Worm (Caenorhabditis elegans) whole organism, early embryonic: ENCODE measurements around the gene M88.4.

ENCODE experiments used
- B0310.2 ChIP-seq: sonication (generic microtip); optimal IDR thresholded peaks from 2 replicates; lab custom pipeline; 2016; ENCODE audit warnings: mild to moderate bottlenecking, missing genetic modification characterization, missing compliant biosample characterization
- aly-1 ChIP-seq: sonication (generic microtip); optimal IDR thresholded peaks from 2 replicates; lab custom pipeline; 2016; ENCODE audit warnings: missing genetic modification characterization, missing compliant biosample characterization
- ama-1 ChIP-seq: fragments of 150-350 bp; optimal IDR thresholded peaks from 2 replicates; lab custom pipeline; 2014
- ets-7 ChIP-seq: sonication (generic microtip); optimal IDR thresholded peaks from 2 replicates; lab custom pipeline; 2016; ENCODE audit warnings: missing genotype, missing genetic modification characterization, missing compliant biosample characterization
- flt-1 ChIP-seq: fragments of 200-800 bp; sonication (Bioruptor generic); IDR thresholded peaks from 2 replicates; pipeline ENCODE4 v1.3.6; 2022; ENCODE audit warnings: missing genetic modification characterization, missing compliant biosample characterization
- hmbx-1 ChIP-seq: sonication (generic microtip); optimal IDR thresholded peaks from 2 replicates; lab custom pipeline; 2016; ENCODE audit warnings: mild to moderate bottlenecking, missing genetic modification characterization, missing compliant biosample characterization
- hmg-4 ChIP-seq: fragments of 200-800 bp; sonication (Bioruptor generic); optimal IDR thresholded peaks from 2 replicates; lab custom pipeline; 2018; ENCODE audit warnings: mild to moderate bottlenecking, missing genetic modification characterization, missing compliant biosample characterization
- pes-1 ChIP-seq: fragments of 200-800 bp; sonication (Bioruptor generic); IDR thresholded peaks from 2 replicates; pipeline ENCODE4 v1.3.6; 2022; ENCODE audit warnings: missing genetic modification reagents, missing genetic modification characterization, missing compliant biosample characterization
- tbx-11 ChIP-seq: fragments of 200-800 bp; sonication (Bioruptor generic); IDR thresholded peaks from 2 replicates; pipeline ENCODE4 v1.3.6; 2022; ENCODE audit warnings: missing genetic modification characterization, missing compliant biosample characterization
- tbx-37 ChIP-seq: fragments of 200-800 bp; sonication (Bioruptor generic); conservative IDR thresholded peaks from 2 replicates; pipeline ENCODE4 v1.3.6; 2022; ENCODE audit warnings: missing genetic modification reagents, missing genetic modification characterization, missing compliant biosample characterization
- tra-4 ChIP-seq: sonication (generic microtip); optimal IDR thresholded peaks from 2 replicates; lab custom pipeline; 2017; ENCODE audit warnings: missing genetic modification characterization, missing compliant biosample characterization

DNA sequence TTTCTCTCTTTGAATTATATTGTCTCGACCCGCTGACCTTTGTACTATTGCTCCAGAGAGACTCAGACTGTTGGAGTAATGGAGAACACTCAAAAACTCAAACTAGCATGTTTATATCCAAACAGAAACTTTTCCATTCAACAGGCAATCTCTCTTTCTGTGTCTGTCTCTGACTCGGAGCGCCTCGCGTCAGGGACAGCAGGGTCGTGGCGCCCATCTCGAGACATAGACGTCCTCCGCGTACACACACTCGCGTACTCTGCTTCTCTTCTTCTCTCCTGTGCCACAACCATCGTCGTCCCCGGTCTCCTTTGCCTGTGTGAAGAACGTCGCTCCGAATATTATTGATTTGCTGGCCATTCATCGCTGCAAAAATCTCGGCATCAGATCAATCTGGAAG lies 3.1 kb downstream of the M88.4 start:
- TF ChIP-seq ets-7 (tag; lab: Kevin White, UChicago) = no peak
- no peak for TF ChIP-seq hmbx-1 (tag; lab: Kevin White, UChicago)
- no peak for TF ChIP-seq aly-1
- no peak for TF ChIP-seq ama-1 (lab: Kevin White, UChicago)
- no peak for TF ChIP-seq B0310.2
- no peak for TF ChIP-seq tbx-37 (GFP tag; lab: Robert Waterston, UW)
- TF ChIP-seq tra-4 = no peak
- TF ChIP-seq hmg-4 (GFP tag; lab: Kevin White, UChicago) = no peak
- no peak for TF ChIP-seq flt-1 (GFP tag; lab: Robert Waterston, UW)
- no peak for TF ChIP-seq tbx-11 (GFP tag; lab: Robert Waterston, UW)
- TF ChIP-seq pes-1 (GFP tag; lab: Robert Waterston, UW) = no peak
